Fruit fly (Drosophila melanogaster): ENCODE data around the gene Fhos.
A peak's percentile ranks its signal among the peaks of the same experiment; 100 is the strongest.

The Fhos gene

DNA sequence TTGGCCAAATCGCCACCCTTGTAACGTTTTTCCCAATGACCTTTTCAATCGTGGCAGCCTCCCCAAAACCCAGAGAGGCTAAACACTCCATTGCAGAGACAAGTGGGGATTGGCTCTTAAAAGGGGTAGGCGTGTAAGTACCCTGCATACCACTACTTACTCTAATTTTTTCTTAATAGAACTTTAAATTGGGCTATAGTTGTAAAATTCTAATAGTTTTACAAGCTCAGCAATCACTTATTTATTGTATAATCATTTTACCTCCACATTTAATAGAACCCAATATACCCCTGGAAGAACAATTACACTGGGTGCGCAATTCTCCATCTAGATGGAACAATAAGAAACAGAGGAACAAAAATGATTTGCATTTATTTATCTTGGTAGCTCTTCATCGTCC, 88.3 kb downstream of the Fhos start (continued):
- TF ChIP-seq Hr38 (GFP tag; optimal IDR thresholded peaks at IDR 0.05), result no peak
- TF ChIP-seq Gug (GFP tag; IDR thresholded peaks at IDR 0.05), result peak; percentile 24; the same call in 1 of the 2 replicates
- TF ChIP-seq CG6276 (GFP tag; optimal IDR thresholded peaks at IDR 0.05), result no peak
- TF ChIP-seq Met (GFP tag; optimal IDR thresholded peaks at IDR 0.05), result peak; percentile 66
- TF ChIP-seq Hr4 (GFP tag; optimal IDR thresholded peaks at IDR 0.05), result peak; percentile 26
- peak; percentile 22 for TF ChIP-seq CG11762 (GFP tag; optimal IDR thresholded peaks at IDR 0.05; ENCODE audit: insufficient read depth)
- peak; percentile 61 for TF ChIP-seq CG10631 (GFP tag; optimal IDR thresholded peaks at IDR 0.05)
- TF ChIP-seq Eip78C (GFP tag), result peak; percentile 66
- TF ChIP-seq CG32006 (GFP tag; optimal IDR thresholded peaks at IDR 0.05), result peak; percentile 45
- TF ChIP-seq topi (GFP tag; optimal IDR thresholded peaks at IDR 0.05), result peak; percentile 68
- peak; percentile 66 for TF ChIP-seq Hr39 (GFP tag; optimal IDR thresholded peaks at IDR 0.05)
- TF ChIP-seq CG6163 (GFP tag; IDR thresholded peaks at IDR 0.05), result peak; percentile 64; the same call in 2 of the 3 replicates
- TF ChIP-seq Eip75B (GFP tag; optimal IDR thresholded peaks at IDR 0.05), result peak; percentile 59
- TF ChIP-seq CG8632 (GFP tag; optimal IDR thresholded peaks at IDR 0.05), result peak; percentile 17
- no peak for TF ChIP-seq dac (GFP tag; optimal IDR thresholded peaks at IDR 0.05)
- TF ChIP-seq Lpt (GFP tag; optimal IDR thresholded peaks at IDR 0.05), result no peak
- TF ChIP-seq Blimp-1 (GFP tag; optimal IDR thresholded peaks at IDR 0.05), result no peak
- TF ChIP-seq CG3919 (GFP tag; optimal IDR thresholded peaks at IDR 0.05), result peak; percentile 54
- peak; percentile 46 for TF ChIP-seq OdsH (GFP tag; optimal IDR thresholded peaks at IDR 0.05)
- peak; percentile 36 for TF ChIP-seq fd59A (GFP tag; optimal IDR thresholded peaks at IDR 0.05)
- TF ChIP-seq Ets96B (tag; optimal IDR thresholded peaks at IDR 0.05), result peak; percentile 65
- TF ChIP-seq fkh (GFP tag; optimal IDR thresholded peaks at IDR 0.05), result no peak
- peak; percentile 57 for TF ChIP-seq Sox14 (GFP tag; optimal IDR thresholded peaks at IDR 0.05)
- TF ChIP-seq svp (GFP tag), result peak; percentile 78
- 0 out of 3 replicates have a peak, but pooled peaks have one; percentile 23 for TF ChIP-seq eg (GFP tag; IDR thresholded peaks at IDR 0.05)
- TF ChIP-seq CG6854 (GFP tag; optimal IDR thresholded peaks at IDR 0.05), result no peak
- peak; percentile 52 for TF ChIP-seq CG34406 (GFP tag; optimal IDR thresholded peaks at IDR 0.05)
- peak; percentile 56 for TF ChIP-seq Smox (GFP tag; optimal IDR thresholded peaks at IDR 0.05)
- peak; percentile 25 for TF ChIP-seq dsx (GFP tag; optimal IDR thresholded peaks at IDR 0.05; ENCODE audit: poor library complexity, severe bottlenecking)
- TF ChIP-seq net (GFP tag; optimal IDR thresholded peaks at IDR 0.05), result peak; percentile 12
- peak; percentile 29 for TF ChIP-seq Sox15 (GFP tag; optimal IDR thresholded peaks at IDR 0.05)
- no peak for TF ChIP-seq CG9139 (GFP tag; optimal IDR thresholded peaks at IDR 0.05)
- peak; percentile 18 for TF ChIP-seq vri (GFP tag; optimal IDR thresholded peaks at IDR 0.05)
- TF ChIP-seq Sox102F (GFP tag; optimal IDR thresholded peaks at IDR 0.05), result peak; percentile 71

- TF ChIP-seq CG8632 (GFP tag; optimal IDR thresholded peaks at IDR 0.05) (no peak), Eip78C (GFP tag) (peak; percentile 16), Hr39 (GFP tag; optimal IDR thresholded peaks at IDR 0.05) (no peak), eg (GFP tag; IDR thresholded peaks at IDR 0.05) (0 out of 3 replicates have a peak, but pooled peaks have one; percentile 6), fkh (GFP tag; optimal IDR thresholded peaks at IDR 0.05) (peak; percentile 19), vri (GFP tag; optimal IDR thresholded peaks at IDR 0.05) (peak; percentile 80), svp (GFP tag) (peak; percentile 64), fd85E (GFP tag; optimal IDR thresholded peaks at IDR 0.05) (no peak)
Measured at dm6 chr3L:8842359-8842758, 88.9 kb downstream of the Fhos start.
